Fruit fly (Drosophila melanogaster): ENCODE results near the gene Nup205.

DNA sequence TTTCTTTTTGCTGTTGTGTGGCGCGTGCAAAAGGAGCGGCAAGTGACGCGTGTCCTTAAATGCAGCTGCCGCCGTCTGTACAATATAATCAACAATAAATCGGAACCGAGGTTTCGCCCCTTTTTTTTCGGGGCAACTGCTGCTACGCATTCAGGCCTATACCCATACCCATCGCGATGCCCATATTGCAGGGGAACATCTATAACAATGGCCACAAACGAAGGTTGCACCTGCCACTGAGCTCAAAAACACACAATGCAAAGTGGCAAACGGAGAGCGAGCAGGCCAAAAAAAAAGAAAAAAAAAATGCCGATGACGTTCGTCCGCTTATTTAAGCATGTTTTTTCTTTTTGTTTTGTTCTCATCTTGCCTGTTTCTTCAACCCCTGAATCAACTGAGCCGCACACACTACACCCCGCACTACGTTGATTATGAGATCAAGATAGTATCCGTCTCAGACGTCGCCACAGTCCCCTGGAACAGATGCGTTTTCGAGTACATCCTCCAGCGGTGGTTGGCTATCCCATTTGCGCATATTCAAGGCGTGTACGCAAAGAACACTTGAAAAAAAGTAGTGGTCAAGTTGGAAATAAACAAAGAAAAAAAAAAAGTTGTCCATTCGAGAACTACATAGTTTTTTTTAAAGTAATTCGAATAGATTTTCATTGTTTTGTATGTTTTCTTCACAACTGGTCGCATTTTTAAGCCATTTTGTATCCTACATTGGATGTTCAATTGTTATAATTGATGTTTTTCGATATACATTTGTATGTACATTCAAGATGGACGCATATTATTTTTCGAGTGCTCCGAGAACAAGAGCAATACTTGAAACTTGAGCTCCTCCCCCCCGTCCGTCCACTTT lies 9.4 kb upstream of the Nup205 start:
- TF ChIP-seq Dll (optimal IDR thresholded peaks at IDR 0.05) (no peak), EcR (GFP tag; optimal IDR thresholded peaks at IDR 0.05) (no peak), CG8478 (optimal IDR thresholded peaks at IDR 0.05) (no peak), usp (GFP tag; optimal IDR thresholded peaks at IDR 0.05) (no peak)
